Fruit fly (Drosophila melanogaster): ENCODE measurements around the gene Sfp70A4.

dm6 chr3L:13300052-13300451, 3.4 kb upstream of the Sfp70A4 start, which contains the start of gene CG43147:
- TF ChIP-seq CG11762 (GFP tag; optimal IDR thresholded peaks at IDR 0.05; ENCODE audit: insufficient read depth): no peak
- TF ChIP-seq Sox102F (GFP tag; optimal IDR thresholded peaks at IDR 0.05): no peak

Measured in whole organism, prepupa.